Fruit fly (Drosophila melanogaster) whole organism: ENCODE results near the gene CG42329.
A peak's percentile ranks its signal among the peaks of the same experiment; 100 is the strongest.

Experiments
- CG8478 ChIP-seq: fragments of >200 bp; optimal IDR thresholded peaks from 2 replicates; lab custom pipeline; 2018; ENCODE audit warnings: inconsistent platforms
- Dll ChIP-seq: fragments of >200 bp; optimal IDR thresholded peaks from 2 replicates; lab custom pipeline; 2017
- EcR ChIP-seq, 2 experiments: fragments of >200 bp; optimal IDR thresholded peaks; 2 replicates each; lab custom pipeline; 2017; ENCODE audit warnings: missing biosample characterization in 2 of 2, missing genetic modification characterization in 2 of 2, missing genetic modification reagents in 2 of 2
- pan ChIP-seq: fragments of >200 bp; optimal IDR thresholded peaks from 2 replicates; lab custom pipeline; 2017
- psq ChIP-seq: fragments of >200 bp; optimal IDR thresholded peaks from 2 replicates; lab custom pipeline; 2017
- usp ChIP-seq: fragments of >200 bp; optimal IDR thresholded peaks from 2 replicates; lab custom pipeline; 2017; ENCODE audit warnings: missing biosample characterization, missing genetic modification characterization, mixed read lengths

The CG42329 gene

DNA sequence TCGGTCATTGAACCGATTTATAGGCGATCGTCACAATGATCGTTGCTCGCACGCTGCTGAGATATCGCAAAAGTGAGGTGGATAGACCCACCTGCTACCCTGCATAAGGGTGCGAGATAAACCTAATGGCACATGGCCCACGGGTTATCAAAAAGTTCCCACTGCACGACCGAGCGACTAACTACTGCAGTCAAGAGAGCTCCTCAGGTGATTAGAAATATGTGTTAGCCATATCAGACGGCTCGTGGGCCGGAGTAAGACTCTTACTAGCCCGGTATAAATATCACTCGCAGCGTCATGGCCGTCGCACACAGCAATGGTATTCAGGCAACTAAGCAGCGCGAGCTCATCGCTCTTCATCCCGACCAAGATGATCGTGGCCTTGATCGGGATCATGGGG lies at the start of gene CG42329:
Gene CG42329 (plus strand): TSS at position 301 of the 400 bp plus-strand sequence.
- TF ChIP-seq usp (no peak), pan (no peak), psq (lab: Kevin White, UChicago) (no peak), CG8478 (lab: Kevin White, UChicago) (no peak)

DNA sequence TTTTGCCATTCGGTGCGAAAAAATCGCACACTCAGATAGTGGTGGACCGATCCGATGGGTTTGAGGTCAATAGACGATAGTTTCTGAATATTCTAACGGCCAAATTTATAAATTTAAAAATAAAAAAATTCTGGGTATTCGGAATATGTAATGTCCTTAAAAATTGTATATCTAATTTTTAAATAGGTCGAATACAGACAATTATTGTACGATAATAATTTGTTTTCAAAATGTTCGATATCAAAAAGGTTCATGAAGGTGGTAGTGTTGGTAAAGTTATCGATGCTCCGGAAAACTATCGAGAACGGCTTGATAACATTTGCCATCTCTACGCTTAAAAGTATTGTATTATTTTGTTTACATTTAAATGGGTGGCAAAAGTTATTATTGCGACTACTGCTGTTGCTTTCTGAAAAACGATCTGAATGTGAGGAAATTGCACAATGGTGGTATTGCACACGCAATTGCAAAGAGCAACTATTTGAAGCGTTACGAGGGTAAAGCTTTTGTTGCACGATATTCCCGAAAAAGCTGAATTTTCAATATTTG lies 49.2 kb upstream of the CG42329 start, which contains the start of the genes CG31922 and Plap:
Gene CG31922 (plus strand): TSS at position 315 of the 549 bp plus-strand sequence.
Gene Plap (minus strand): TSS at position 499 of the 549 bp plus-strand sequence.
- TF ChIP-seq Dll, result no peak
- no peak for TF ChIP-seq EcR (GFP tag; optimal IDR thresholded peaks at IDR 0.05; lab: Kevin White, UChicago)
- no peak for TF ChIP-seq pan
- TF ChIP-seq psq (lab: Kevin White, UChicago), result no peak
- no peak for TF ChIP-seq CG8478 (lab: Kevin White, UChicago)
- TF ChIP-seq usp, result no peak

DNA sequence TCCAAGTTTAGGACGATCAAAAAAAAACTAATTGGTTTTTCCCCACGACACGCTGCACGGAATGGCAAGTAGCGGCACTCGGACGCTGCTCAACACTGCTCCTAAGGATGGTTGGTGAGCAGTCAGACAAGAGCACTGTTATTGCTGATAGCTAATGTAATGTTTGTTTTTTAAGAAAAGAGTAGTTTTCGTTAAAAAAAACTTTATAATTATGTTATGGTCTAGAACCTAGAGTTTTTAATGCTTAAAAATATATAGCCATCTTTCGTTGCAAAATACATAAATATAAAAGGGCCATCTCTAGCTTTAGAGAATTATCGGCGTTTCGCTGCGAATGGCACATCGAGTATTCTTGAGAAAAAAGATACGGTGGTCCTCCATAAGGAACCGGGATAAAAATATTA lies 46.4 kb upstream of the CG42329 start, which contains the start of the genes Charon and CG4887:
Gene Charon (minus strand): TSS at position 102 of the 404 bp plus-strand sequence.
Gene CG4887 (plus strand): TSS at position 306 of the 404 bp plus-strand sequence.
- TF ChIP-seq EcR (GFP tag; optimal IDR thresholded peaks at IDR 0.05; lab: Kevin White, UChicago), result no peak
- TF ChIP-seq Dll, result no peak
- no peak for TF ChIP-seq usp
- no peak for TF ChIP-seq psq (lab: Kevin White, UChicago)
- TF ChIP-seq CG8478 (lab: Kevin White, UChicago), result no peak
- TF ChIP-seq pan, result no peak

dm6 chr2L:1177522-1177921 lies 41.6 kb upstream of the CG42329 start, which contains the start of gene CG4896:
TSS of gene CG4896 (plus strand) at chr2L:1177690.
- TF ChIP-seq EcR (GFP tag; optimal IDR thresholded peaks at IDR 0.05; lab: Kevin White, UChicago) (no peak), psq (lab: Kevin White, UChicago) (no peak), pan (no peak), CG8478 (lab: Kevin White, UChicago) (no peak), usp (no peak), Dll (no peak)

dm6 chr2L:1183799-1184198 lies 35.3 kb upstream of the CG42329 start, which contains the start of the genes CG5126 and Tgt:
TSS of gene CG5126 (minus strand) at chr2L:1184020.
TSS of gene Tgt (plus strand) at chr2L:1184065.
- no peak for TF ChIP-seq pan
- no peak for TF ChIP-seq EcR (GFP tag; optimal IDR thresholded peaks at IDR 0.05; lab: Kevin White, UChicago)
- TF ChIP-seq usp, result no peak
- TF ChIP-seq Dll, result no peak
- TF ChIP-seq CG8478 (lab: Kevin White, UChicago), result no peak
- no peak for TF ChIP-seq psq (lab: Kevin White, UChicago)

DNA sequence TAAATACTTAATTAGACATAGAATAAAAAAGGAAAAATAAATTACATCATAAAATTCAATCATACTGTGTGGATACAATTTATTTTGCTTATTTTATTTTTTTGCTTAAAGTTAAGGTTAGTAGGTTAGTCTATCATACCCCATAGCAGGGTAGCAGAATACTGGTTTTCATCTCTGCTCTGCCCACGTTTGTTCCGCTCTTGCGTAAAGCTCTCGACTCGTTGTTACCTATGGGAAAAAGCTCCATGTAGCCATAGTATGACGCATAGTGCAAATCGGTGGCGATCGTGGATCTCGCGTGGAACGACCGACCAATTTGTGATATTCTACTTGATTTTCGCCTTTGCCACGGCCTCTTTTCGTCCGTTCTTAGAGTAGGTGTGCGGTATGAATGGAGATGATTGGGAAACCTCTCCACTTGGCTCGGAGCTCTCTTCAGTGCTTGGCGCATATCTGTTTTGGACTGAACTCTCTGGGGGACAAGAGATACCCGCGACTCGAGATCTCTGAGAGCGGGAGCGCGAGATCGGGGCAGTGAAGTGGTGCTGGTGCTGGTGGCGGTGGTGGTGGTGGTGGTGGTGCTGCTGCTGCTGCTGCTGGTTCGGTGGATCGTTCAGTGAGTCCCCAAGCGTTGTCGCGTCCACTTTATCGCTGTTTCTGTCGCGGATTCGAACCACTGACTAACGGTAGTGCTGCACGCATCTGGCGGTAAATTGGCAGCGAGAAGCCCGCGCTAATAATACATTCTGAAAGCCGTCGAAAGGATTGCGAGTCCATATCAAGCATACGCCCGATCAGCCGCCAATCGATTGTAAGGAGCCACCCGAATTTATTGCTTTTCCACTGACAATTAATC lies 33.2 kb upstream of the CG42329 start, which contains the start of gene CG5001:
Gene CG5001 (plus strand): TSS at position 116 of the 856 bp plus-strand sequence.
- TF ChIP-seq psq (lab: Kevin White, UChicago), result no peak
- no peak for TF ChIP-seq CG8478 (lab: Kevin White, UChicago)
- peak; percentile 95 for TF ChIP-seq Dll
- TF ChIP-seq pan, result peak; percentile 86
- TF ChIP-seq usp, result no peak
- no peak for TF ChIP-seq EcR (GFP tag; optimal IDR thresholded peaks at IDR 0.05; lab: Kevin White, UChicago)

dm6 chr2L:1199166-1199565 lies 19.9 kb upstream of the CG42329 start, which contains the start of the genes CG5139 and CG43348:
TSS of gene CG5139 (minus strand) at chr2L:1199266.
TSS of gene CG43348 (plus strand) at chr2L:1199412.
- no peak for TF ChIP-seq Dll
- no peak for TF ChIP-seq EcR (GFP tag; optimal IDR thresholded peaks at IDR 0.05; lab: Kevin White, UChicago)
- no peak for TF ChIP-seq psq (lab: Kevin White, UChicago)
- no peak for TF ChIP-seq CG8478 (lab: Kevin White, UChicago)
- no peak for TF ChIP-seq usp
- no peak for TF ChIP-seq pan

DNA sequence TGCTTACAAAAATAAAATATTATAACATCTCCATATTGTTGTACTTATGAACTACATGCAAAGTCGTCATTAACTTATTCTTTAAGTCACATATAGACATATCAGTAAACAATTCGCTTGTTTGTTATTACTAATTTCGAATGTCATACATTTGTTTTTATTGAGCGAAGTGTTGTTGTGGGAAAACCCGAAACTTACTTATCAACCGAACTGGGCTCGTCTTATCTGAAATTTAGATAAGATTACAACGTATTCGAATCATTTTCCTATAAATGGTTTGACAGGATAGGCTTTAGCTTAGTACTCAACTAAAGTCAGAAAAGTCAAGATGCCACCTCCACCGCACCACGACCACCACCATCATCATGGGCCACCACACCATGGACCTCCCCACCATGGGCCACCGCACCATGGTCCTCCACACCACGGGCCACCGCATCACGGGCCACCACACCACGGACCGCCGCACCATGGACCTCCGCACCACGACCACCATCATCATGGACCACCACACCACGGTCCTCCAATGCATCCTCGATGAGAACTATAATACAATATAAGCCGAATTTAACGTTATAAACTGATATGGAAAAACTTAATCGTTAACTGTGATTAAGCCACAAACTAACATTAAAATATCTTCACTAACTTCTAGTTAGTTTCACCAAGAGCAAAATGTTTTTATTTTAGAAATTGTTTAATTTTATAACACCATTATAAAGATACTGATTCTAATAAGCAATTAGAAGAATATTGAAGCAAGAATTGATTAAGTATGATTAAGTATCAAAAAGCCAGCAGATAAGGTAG lies 19.0 kb upstream of the CG42329 start, which contains the start of the genes CG43349 and CG5011:
Gene CG43349 (plus strand): TSS at position 294 of the 810 bp plus-strand sequence.
Gene CG5011 (plus strand): TSS at position 760 of the 810 bp plus-strand sequence.
- TF ChIP-seq Dll (no peak), CG8478 (lab: Kevin White, UChicago) (no peak), EcR (GFP tag; optimal IDR thresholded peaks at IDR 0.05; lab: Kevin White, UChicago) (no peak), pan (no peak), usp (no peak), psq (lab: Kevin White, UChicago) (no peak)

DNA sequence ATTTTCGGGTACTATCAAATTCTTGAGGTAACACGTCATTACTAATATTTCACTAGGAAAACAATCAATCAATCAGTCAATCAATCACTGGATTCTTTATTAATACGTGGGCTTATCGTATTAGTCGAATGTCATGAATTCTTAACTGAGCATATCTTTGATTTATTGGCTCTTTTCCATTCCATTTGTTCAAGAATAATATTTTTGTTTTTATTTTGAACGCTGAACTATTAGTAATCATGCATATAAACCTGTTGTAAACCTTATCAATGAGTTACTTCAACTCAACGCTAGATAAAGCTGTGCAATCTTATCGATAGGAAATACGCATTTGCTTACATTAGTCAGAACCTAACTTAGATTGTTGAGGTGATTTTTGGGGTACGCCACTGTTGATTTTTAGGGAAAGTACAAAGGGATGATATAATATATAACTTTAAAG lies 17.7 kb upstream of the CG42329 start:
- TF ChIP-seq Dll, result no peak
- TF ChIP-seq pan, result no peak
- no peak for TF ChIP-seq EcR (GFP tag; optimal IDR thresholded peaks at IDR 0.05; lab: Kevin White, UChicago)

DNA sequence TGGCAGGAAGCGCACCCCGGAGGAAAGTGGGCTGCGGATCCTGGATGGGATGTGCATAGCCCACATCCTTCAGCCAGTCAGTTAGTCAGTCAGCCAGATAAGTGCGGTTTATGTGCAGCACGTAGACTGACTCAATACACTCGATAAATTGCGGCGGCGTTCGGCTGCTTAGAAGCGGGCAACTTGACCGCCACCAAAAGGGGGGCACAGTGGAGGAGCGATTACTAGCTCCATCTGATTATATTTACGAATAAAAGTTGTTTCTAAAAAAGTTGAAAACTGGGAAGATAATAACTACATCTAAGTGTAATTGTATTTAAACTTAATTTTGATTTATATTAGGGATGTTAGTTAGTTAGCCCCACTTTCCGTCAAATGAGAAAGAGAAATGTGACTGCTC lies 16.6 kb upstream of the CG42329 start:
- TF ChIP-seq pan (no peak), Dll (no peak), usp (no peak), psq (lab: Kevin White, UChicago) (no peak), CG8478 (lab: Kevin White, UChicago) (no peak), EcR (GFP tag; optimal IDR thresholded peaks at IDR 0.05; lab: Kevin White, UChicago) (no peak)

dm6 chr2L:1203915-1204314 lies 15.2 kb upstream of the CG42329 start, which contains the start of gene CG14342:
TSS of gene CG14342 (plus strand) at chr2L:1204215.
- TF ChIP-seq Dll (no peak), CG8478 (lab: Kevin White, UChicago) (no peak), pan (no peak), usp (no peak), psq (lab: Kevin White, UChicago) (no peak), EcR (GFP tag; optimal IDR thresholded peaks at IDR 0.05; lab: Kevin White, UChicago) (no peak)
